Worm (Caenorhabditis elegans) whole organism, late embryonic: Measurements from ENCODE around the gene F20A1.6.

Experiments
- ahr-1 ChIP-seq: sonication (generic microtip); optimal IDR thresholded peaks from 2 replicates; lab custom pipeline; 2016; ENCODE audit warnings: missing genetic modification characterization, missing compliant biosample characterization
- ceh-30 ChIP-seq: fragments of 150-350 bp; optimal IDR thresholded peaks from 2 replicates; lab custom pipeline; 2014; ENCODE audit warnings: missing biosample characterization, missing genetic modification characterization

DNA sequence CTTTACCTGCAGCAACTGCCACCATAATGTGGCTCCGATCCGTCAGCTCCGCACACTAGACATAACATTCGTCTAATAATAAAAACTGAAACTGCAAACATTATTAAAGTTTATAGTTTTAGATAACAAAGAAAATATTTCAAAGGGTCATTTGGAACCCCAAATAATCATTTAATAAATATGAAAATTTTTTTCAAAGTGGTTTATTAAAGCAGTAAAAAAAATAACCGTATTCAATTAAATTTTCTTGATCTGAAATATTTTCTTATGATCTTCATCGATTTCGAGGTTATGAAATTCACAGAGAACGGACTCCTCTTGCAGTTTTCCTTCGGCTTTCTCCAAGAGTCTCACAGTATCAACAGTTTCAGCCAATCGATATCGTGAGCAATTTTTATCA, 41.0 kb downstream of the F20A1.6 start, which contains the start of gene nhr-163:
- TF ChIP-seq ahr-1 (tag; lab: Kevin White, UChicago): no peak
- TF ChIP-seq ceh-30: no peak
